Fruit fly (Drosophila melanogaster) whole organism, larva: Measurements from ENCODE around the gene Sf3b3.

Experiments used
- noc ChIP-seq: fragments of 200-800 bp; sonication (Bioruptor generic); optimal IDR thresholded peaks from 3 replicates; lab custom pipeline; 2019; ENCODE audit warnings: missing biosample characterization, mild to moderate bottlenecking, missing genetic modification characterization, moderate library complexity

The Sf3b3 gene

DNA sequence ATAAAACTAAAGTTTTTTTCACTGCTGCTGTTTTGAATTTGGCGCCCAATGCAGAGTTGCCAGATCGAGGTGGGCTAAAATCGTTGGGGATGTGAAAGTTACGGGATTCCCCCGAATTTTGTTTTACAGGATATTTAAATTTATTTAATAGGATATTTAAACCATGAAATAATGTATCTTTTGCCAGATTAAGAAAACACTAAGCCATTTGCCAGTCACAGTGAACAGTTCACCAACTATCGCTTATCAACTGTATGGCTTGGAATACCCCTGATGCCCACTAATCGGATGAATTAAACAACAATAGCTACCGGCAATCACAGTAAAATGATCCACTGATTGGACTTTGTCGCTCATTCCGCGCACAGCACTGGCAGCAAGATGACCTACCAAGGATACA, 17.9 kb upstream of the Sf3b3 start, which contains the start of gene Dci:
Gene Dci (plus strand): TSS at position 286 of the 400 bp plus-strand sequence.
- peak; percentile 41 for TF ChIP-seq noc

DNA sequence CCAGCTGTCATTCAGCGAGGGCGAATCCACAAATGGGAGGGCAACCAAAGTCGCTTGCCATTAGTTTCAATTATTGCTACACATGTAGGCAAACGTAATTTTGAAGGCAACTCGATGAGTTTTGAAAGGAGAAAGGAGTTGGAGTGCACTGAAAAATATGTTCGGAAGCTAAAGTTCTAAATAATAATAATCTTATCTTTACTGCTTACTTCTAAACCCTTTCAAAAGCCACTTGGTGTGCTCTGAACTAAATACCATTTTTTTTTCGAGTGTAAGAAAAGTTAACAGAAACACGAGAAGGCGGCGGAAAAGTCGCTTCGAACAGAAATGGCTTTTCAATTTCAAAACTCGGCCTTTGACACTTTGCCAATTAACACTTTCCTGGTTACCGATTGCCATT, 10.4 kb upstream of the Sf3b3 start, which contains the start of gene Cep290:
Gene Cep290 (plus strand): TSS at position 301 of the 400 bp plus-strand sequence.
- no peak for TF ChIP-seq noc

DNA sequence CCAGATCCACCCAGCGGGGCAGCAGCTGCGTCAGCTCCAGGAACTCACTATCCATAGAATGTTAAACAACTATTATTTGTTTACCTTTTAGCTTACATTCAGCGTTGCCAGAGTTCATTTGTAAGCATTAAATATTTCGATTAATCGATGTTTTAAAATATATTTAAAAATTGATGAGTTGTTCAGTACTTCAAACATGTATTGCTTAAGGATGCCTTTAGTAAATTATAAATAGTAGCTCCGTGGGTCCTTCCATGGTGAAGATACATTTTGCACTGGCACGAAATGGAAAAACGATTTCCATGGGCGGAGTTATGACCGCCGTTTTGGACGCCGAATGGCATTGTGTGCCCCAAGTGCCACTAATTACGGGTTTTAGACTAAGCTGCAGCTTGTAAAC, 8.1 kb upstream of the Sf3b3 start, which contains the start of the genes JMJD5 and Gr61a:
Gene JMJD5 (minus strand): TSS at position 101 of the 400 bp plus-strand sequence.
Gene Gr61a (plus strand): TSS at position 192 of the 400 bp plus-strand sequence.
- TF ChIP-seq noc = no peak

DNA sequence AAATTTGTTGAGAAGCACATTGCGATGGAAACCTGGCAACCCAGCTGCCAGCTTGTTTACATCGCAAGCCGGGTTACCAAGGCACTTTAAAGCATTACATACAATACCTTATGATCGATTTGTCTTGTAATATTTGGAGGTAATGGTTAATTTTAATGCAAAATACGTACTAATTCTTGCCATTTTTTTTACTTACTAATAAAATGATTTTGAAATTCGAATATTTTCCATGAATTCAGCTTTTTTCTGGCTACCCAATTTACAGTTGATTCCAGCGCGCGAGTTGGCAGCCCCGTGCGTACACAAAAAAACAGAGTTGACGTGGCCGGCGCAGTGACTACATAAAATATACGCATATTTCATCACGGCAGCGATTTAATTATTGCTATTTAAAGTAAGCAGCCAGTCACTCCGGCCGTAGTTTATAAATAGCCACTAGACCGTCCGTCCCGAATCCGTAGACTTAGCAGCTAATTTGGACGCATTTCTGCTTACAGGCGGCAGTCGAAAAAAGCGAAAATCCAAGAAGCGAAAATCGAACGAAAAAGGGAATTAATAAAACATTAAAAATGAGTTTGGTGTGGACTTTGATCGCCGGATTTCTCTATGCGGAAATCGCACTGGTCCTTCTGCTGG, 4.5 kb upstream of the Sf3b3 start, which contains the start of the genes CG13901 and CG13887:
Gene CG13901 (minus strand): TSS at position 270 of the 636 bp plus-strand sequence.
Gene CG13887 (plus strand): TSS at position 310 of the 636 bp plus-strand sequence.
- peak; percentile 94 for TF ChIP-seq noc

DNA sequence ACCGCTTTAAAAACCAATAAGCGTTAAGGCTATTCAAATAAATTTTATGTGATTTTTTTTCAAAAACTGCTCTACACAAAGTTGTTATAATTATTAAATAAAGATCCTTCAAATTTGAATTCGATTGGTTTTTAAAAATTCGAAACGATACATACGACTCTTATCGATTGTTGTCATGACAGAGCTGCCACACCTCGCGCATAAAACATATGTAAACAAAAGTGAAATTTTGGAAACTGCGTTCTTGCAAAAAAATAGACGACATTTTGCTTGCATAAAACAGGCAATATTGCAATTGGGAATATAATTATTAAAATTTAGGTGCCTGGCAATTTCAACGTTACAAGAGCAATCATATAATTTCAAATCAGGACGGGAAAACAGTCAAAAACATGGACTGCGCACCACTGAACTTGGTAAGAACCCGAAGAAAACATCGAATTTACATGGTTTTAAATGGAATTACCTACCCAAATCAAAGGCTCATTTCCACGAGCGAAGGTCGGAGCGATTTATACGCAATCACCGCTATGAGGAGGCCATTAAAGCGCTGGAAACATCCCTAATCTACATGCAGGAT, 2.4 kb upstream of the Sf3b3 start, which contains the start of gene CG42554:
Gene CG42554 (plus strand): TSS at position 229 of the 580 bp plus-strand sequence.
- TF ChIP-seq noc = no peak

DNA sequence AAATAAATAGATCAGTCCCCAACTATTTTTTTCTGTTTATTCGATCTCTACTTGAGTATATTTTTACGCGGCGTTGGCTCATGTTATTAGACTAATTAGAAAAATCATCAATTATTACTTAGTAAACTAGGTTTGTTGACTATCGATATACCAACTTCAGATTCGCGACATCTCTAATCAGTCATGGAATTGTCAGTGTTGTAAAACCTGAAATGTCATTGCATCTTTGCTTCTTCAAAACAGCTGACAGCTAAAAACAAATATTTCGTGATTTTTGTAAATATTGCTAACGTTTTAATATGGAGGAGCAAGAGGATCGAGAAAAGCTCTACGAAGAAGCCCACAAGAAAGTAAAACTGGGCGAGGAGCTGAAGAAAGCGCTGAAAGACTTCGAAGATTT, 693 bp upstream of the Sf3b3 start, which contains the start of gene CG42553:
Gene CG42553 (plus strand): TSS at position 216 of the 400 bp plus-strand sequence.
- TF ChIP-seq noc = no peak

DNA sequence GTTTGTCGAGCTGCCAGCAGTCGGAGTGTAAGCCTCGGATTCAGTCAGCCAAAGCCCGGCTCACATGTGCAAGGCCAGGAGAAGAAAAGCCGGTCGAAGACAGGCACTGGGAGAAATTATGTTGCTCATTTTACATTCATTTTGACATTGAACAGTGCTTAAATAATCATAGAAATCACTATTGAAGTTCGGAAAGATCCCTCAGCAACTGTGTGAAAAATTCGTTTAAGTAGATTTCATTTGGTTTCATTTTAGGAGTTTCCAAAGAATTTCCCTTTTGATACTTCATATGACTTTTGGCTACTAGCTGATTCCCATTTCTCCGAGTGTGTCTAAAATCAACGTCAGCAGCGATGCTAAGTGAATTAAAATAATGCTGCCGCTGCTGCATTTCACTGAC, 8.7 kb downstream of the Sf3b3 start:
- TF ChIP-seq noc = no peak

DNA sequence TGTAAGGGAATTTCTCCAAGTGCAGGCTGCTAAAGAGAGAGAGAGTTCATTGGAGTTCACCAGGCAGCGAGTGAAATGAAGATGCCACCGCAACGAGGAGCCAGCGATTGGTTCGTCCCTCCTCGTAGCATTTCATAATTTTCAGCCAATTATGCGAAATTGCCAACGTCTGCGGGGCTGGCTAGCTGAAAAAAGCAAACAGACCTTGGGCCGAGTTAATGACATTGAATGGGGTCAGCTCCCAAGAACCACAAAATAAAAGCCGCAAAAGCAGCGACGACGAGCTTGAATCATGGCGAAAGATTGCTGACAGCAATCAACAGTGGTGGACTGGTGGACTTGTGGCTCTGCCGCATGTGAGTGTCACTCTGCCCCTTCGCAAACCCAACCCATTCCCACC, 9.6 kb downstream of the Sf3b3 start:
- TF ChIP-seq noc = no peak

DNA sequence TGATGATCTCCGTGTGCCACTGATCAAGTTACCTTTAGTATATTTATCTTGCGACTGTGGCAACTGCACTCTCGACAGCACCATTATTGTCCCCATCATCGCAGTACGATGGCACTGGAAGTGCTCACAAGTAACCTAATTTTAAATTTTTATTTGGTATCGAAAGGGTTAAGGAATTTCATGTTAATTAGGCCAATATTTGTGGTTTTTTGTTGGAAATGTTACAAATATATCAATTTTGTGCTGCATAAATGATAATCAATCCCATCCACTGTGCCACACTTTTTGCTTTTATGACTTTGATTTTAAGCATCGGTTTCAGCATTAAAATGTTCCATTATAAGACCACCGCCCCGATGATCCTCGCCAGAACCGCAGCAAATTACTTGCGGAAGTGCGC, 10.6 kb downstream of the Sf3b3 start:
- TF ChIP-seq noc = no peak

DNA sequence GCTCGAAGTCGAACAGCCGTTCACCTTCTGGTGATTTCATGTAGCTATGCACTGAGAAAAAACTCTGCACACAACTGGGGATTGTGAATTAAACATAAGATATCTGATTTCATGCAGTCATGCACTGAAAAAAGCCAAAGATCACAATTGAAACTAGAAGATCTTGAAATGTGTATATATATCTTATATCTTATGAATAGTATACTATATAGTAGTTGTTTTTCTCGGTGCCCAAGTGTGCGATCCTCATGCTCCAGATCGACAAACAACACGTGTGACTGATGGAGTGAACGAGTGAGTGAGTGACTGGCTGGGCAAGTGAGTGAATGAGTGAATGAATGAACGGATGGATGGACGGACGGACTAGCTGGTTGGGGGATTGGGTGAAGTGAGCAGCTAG, 11.2 kb downstream of the Sf3b3 start:
- no peak for TF ChIP-seq noc

DNA sequence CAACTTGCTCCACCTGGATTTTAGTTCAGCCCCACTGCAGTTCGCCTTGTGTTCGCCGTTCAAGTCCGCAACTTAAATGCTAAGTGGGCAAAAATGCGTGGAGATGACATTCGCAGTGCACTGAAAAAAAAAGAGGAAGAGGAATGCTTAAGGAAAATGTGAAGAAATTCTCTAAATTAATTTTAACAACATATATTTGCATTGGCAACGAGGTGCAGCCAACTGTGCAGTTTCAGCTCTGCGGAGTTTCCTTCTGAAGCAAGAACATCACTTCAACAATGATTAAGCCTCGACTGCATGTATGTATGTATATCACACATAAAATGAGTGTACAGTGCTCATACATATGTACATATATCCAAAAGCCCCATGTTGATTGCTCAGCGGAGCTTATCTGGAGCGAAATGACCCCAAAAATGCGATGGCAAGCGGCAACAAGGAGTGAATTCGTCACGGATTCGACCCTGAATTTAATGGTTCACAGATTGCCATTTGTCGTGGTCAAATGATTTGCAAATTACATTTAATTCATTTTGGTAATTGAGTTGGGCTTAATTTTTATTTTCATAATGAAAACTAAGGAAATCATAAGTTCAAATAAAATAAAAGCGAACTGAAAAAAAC, 12.1 kb downstream of the Sf3b3 start:
- no peak for TF ChIP-seq noc

DNA sequence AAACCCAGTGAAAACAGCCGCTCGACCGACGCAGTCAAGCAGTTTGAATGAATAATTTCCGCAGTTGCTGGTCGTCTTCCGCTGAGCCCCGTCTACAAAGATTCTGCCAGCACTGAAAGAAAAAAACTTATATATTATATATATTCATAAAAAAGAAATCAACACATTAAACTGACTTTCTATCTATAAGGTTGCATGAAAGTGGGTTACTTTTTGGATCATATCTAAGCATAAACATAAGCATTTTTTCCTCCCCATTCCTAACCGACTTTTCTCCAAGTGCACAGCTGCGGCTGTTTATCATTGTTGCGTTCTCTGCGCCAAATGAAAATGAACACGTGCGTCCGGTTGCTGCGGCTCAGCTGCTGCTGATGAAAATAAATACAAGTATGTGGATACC, 12.9 kb downstream of the Sf3b3 start:
- TF ChIP-seq noc = no peak

DNA sequence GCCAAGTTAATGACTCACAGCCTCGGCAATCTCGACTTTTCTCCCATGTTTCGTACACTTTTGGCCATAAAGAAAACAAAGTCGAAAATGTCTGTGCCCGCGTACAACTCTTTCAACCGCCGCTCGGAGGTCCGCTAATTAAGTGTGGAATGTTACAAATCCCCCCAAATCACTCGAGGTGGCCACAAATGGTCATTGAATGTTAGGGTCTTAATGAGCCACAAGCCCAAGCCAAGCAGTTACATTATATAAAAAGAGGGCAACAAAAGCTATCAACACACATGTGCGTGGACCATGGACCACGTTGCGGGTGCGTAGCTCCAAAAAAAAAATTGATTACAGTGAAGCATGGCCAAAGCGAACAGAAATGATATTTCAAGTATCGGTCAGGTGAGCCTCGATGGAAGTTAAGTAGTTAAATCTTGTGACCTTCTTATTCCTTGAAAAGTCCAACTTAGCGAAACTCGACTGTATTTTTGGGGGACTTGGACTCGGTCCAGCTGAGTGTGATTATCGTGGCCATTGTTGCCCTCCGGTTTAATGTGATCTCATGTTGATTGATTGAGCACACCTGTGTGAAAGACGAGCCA, 13.8 kb downstream of the Sf3b3 start:
- peak; percentile 27 for TF ChIP-seq noc

DNA sequence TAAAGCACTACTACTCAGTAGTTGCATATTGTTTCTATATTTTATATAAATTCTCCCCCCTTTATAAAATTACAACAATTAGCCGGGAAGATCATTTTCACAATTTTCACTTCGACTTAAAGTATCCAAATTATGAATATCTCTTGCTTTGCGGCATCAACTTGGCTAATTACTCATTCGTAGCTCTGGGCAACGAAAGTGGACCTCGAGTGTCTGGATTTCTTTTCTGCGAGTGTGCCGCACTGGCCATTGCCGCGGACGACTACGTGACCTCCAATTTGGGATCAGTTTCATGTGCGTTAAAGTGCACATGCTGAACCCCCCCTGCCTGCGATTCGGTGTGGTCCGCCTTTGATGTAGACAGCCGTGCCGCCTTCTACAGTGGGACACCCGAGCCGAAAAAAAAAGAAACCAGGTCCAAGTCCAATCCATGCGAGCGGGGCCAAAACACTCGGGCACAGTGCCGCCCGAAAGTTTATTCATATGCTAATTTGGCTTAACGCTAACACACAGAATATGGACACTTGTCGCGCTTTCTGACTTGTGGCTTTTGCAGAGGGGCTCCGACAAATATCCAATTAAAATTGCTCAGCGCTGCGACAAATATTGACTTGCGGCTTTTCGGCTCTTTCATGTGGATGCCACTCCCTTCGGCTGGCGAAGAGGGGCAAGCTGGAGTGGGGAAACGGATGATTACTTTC, 14.6 kb downstream of the Sf3b3 start:
- TF ChIP-seq noc = no peak

DNA sequence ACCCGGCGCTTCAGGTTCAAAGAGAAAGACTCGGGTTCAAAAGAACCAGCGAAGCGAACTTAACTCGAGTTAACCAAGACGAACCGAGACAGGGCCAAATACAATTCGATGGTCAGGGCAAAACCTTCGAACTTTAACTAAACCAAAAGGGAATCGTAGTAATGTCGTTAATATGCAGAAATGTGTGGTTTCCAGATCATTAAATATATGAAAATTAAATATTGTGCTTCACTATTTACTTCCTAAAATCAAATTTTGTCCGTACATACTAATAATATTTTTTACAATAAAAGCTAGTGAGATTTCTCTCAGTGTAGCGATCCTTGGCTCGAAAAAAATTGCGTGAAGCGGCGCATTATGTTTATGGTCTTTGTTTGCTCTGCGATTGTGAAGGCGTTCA, 15.5 kb downstream of the Sf3b3 start:
- TF ChIP-seq noc = no peak
